Fruit fly (Drosophila melanogaster) whole organism: ENCODE results near the gene Sf3b3.

Source experiments
- CG8478 ChIP-seq: fragments of >200 bp; optimal IDR thresholded peaks from 2 replicates; lab custom pipeline; 2018; ENCODE audit warnings: inconsistent platforms
- Dll ChIP-seq: fragments of >200 bp; optimal IDR thresholded peaks from 2 replicates; lab custom pipeline; 2017
- EcR ChIP-seq, 2 experiments: fragments of >200 bp; optimal IDR thresholded peaks; 2 replicates each; lab custom pipeline; 2017; ENCODE audit warnings: missing biosample characterization in 2 of 2, missing genetic modification characterization in 2 of 2, missing genetic modification reagents in 2 of 2
- pan ChIP-seq: fragments of >200 bp; optimal IDR thresholded peaks from 2 replicates; lab custom pipeline; 2017
- psq ChIP-seq: fragments of >200 bp; optimal IDR thresholded peaks from 2 replicates; lab custom pipeline; 2017
- usp ChIP-seq: fragments of >200 bp; optimal IDR thresholded peaks from 2 replicates; lab custom pipeline; 2017; ENCODE audit warnings: missing biosample characterization, missing genetic modification characterization, mixed read lengths

Gene Sf3b3

DNA sequence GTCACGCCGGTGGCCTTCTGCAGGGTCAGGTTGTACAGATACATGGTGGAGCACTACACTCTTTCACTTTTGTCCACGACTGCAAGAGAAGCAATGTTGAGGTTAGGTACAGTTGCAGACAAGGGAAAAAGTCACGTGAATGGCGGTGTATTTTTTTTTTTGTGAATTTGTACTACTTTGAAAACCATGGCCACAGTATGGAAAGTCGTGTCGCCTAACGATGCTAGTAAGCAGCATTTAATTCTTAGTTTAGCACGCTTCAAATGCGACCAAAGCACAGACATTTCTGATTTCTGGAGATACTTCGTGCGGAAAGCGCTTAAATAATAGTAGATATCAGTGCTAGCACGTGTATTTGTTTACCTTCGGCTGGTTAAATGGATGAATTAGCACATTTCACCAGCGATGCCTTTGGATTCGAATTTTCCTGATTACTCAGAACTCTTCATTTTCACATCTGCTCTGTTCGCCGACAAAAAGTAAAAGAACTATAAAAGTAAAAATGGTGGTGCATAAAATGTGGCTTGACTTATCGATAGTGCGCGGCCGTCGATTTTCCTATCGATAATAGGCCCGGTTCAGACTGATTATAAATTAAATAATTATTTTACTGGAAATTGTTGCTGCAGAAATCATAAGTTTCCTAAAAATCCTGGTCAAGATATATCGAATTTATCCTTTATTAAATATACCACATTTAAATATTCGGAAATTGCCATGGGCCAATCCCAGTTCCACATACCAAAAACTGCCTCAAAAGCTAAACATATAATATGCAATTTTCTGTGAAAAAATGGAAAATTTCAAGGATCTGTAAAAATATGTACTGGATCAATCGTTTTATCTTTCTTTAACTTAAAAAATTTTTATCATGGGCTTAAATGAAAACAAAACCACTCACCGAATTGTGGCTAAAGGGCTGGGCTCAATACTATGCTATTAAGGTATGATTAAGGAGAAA lies at the start of gene Sf3b3:
Gene Sf3b3 (minus strand): TSS at position 489 of the 961 bp plus-strand sequence.
- TF ChIP-seq usp (GFP tag; lab: Kevin White, UChicago) = no peak
- no peak for TF ChIP-seq pan (lab: Kevin White, UChicago)
- TF ChIP-seq CG8478 (lab: Kevin White, UChicago) = no peak
- TF ChIP-seq EcR (GFP tag; optimal IDR thresholded peaks at IDR 0.05; lab: Kevin White, UChicago) = no peak
- no peak for TF ChIP-seq Dll
- TF ChIP-seq psq (lab: Kevin White, UChicago) = no peak

DNA sequence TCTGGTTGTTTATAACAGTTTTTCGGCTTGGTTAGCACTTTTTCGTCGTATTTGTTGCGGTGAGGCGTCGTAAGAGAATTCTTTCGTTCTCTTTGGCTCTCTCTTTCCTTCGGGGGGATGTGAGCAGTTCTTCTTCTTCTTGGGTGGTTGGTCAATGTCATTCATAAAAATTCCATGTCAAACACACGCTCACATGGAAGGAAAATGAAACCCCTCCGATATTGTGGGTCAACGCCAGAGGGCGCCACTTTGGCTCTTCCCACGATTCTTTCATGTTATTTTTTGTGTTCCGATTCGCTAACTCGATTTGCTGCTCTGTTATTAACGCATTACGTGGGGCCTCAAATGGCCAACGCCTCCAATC lies 49.7 kb upstream of the Sf3b3 start:
- TF ChIP-seq usp (GFP tag; lab: Kevin White, UChicago) = no peak
- no peak for TF ChIP-seq psq (lab: Kevin White, UChicago)
- TF ChIP-seq pan (lab: Kevin White, UChicago) = no peak

DNA sequence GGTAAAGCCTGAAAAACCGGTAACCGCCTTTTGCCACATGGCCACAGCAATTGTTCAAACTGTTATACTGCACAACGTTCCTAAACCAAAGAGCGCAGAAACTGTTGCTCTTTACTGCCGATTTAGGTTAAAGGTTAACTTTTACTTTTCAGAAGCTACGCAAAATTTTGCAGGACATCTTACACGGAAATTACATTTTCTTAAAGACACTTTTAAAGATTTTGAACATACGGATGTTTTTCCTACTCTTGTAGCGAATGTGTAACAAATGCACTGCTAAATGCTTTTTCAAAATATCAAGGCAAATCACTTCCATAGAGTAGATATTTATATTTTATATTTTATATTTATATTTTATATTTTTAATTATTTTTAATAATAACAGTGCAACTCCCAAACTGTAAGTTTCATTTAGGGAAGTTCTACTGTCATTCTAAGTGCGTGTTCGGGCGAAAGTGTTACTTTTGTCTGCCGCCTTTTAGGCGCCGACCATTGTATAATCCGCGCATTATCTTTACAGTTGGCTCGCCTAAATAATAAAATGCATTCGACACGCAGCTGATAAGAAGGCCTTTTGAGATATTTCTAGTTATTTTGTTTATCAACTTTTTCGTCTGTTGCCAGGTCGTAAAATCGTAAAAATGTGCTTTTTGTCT lies 49.2 kb upstream of the Sf3b3 start:
- TF ChIP-seq CG8478 (lab: Kevin White, UChicago) (no peak), pan (lab: Kevin White, UChicago) (no peak), psq (lab: Kevin White, UChicago) (no peak), usp (GFP tag; lab: Kevin White, UChicago) (no peak), Dll (no peak), EcR (GFP tag; optimal IDR thresholded peaks at IDR 0.05; lab: Kevin White, UChicago) (no peak)

DNA sequence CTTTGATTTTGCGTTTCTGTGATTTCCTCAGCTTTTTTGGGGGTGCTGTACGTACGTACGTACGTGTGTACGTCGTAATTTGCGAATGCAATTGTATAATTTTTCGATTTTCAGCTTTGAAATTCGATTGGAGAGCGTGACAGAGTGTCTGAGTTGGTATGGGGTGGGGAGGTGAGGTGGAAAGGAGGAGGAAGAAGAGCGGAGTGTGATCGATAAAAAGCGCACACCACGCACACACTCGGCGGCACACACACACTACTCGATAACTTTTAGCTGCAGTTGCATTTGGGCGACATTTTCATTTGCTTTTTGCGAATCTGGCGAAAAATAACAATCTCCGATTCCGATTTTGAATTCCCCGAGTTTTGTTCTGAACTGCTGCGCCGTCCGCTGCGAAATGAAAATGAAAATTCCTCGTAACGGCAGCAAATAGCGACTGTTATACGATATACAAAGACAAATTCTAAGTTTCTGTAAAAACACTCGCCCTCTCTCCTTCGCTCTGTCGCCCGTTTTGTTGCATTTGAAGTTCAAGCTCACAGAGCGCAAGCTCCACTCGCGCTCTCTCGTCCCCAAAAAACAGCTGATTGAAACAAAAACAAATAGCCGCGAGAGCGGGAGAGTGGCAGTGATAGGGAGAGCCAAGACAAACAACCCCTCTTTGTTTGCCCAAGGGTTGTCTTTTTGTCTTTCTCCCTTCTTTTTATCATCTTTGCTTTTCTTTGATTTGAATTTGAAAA lies 48.5 kb upstream of the Sf3b3 start, which contains the start of gene CG13907:
Gene CG13907 (minus strand): TSS at position 518 of the 740 bp plus-strand sequence.
- peak; percentile 78 for TF ChIP-seq Dll
- no peak for TF ChIP-seq usp (GFP tag; lab: Kevin White, UChicago)

DNA sequence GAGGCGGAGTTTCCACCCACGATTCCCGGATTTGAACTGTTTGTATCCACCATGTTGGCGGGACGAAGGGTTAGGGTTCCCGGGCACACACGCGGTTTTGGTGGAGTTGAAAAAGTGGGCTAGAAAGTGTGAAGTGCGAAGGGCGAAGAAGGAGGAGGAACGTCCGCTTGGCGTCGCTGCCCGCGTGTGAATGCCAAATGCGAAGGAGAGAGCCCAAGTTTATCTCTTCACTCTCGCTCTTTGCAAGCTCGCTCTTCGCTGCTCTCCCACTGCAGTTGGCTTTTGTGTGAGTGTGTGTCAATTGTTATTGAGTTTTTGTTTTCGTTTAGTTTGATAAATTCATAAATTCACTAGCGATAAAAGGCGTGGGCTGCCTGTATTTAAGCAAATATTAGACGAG lies 47.7 kb upstream of the Sf3b3 start:
- TF ChIP-seq EcR (GFP tag; optimal IDR thresholded peaks at IDR 0.05; lab: Kevin White, UChicago) = no peak
- TF ChIP-seq psq (lab: Kevin White, UChicago) = no peak
- TF ChIP-seq pan (lab: Kevin White, UChicago) = no peak
- peak; percentile 51 for TF ChIP-seq Dll
- no peak for TF ChIP-seq usp (GFP tag; lab: Kevin White, UChicago)

DNA sequence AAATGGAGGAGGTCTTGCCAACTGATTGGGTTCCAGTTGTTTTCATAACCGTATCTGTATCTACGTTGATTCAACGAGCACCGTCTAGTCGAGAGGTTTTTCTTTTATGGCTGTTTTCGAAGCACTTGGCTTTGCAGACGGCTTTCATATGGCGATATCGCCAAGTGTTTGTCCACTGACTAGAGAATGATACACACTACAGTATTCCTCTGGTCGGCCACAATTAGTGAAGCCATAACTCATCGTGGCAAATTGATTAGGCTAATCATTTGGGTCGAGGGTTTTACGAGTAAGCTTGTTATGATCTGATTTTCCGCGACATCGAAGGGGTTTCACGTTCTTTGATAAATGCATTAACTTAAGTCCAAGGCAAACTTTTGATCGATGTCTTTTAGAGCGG lies 43.5 kb upstream of the Sf3b3 start:
- TF ChIP-seq Dll = no peak

DNA sequence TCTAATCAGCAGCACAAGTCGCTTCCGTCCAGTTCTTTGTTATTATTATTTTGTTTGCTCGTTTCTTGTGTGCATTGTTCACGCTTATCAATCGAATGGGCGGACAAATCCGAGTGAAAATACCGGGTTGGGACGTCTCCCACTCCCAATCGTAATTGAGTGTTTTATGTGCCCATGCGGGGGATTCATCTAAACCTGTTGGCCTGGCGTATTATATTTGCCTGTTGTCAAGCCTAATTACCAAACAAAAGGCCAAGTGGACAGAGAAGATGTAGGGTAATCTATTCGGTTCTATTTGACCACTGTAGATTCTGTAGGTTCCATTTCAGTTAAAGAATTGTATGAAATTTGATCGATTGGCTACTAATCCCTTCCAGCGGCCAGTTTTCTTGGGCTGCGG lies 42.9 kb upstream of the Sf3b3 start:
- TF ChIP-seq pan (lab: Kevin White, UChicago) = no peak
- no peak for TF ChIP-seq usp (GFP tag; lab: Kevin White, UChicago)
- TF ChIP-seq EcR (GFP tag; optimal IDR thresholded peaks at IDR 0.05; lab: Kevin White, UChicago) = no peak
- no peak for TF ChIP-seq psq (lab: Kevin White, UChicago)
- TF ChIP-seq Dll = no peak
- no peak for TF ChIP-seq CG8478 (lab: Kevin White, UChicago)

DNA sequence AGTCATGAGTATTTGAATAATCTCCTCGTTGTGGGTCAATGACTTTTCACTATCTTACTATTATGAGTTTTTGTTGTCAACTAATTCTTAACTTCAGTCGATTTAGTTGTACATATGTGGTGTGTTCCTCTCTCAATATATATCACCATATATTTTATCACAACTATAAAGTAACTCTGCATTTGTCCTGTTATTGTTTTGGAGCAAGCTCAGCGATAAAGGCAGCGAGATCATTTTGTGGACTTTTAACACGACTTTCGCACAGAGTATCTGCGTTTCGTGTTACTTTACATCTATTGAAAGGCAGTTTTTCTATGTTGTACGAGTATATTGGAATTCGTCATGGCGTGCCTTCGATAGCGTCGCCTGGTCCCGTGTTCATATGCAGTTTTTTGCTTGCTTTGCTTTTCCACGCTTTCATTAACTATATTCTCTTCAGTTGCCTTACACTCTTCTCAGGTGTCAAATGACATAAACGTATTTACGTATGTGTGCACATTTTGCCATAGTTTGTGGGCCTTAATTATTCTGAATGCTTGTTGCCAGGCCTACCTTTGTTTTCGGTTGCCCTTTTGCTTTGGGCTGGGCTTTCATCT lies 42.3 kb upstream of the Sf3b3 start:
- TF ChIP-seq CG8478 (lab: Kevin White, UChicago) = no peak
- TF ChIP-seq usp (GFP tag; lab: Kevin White, UChicago) = no peak
- TF ChIP-seq EcR (GFP tag; optimal IDR thresholded peaks at IDR 0.05; lab: Kevin White, UChicago) = no peak
- TF ChIP-seq pan (lab: Kevin White, UChicago) = no peak
- no peak for TF ChIP-seq Dll
- no peak for TF ChIP-seq psq (lab: Kevin White, UChicago)

DNA sequence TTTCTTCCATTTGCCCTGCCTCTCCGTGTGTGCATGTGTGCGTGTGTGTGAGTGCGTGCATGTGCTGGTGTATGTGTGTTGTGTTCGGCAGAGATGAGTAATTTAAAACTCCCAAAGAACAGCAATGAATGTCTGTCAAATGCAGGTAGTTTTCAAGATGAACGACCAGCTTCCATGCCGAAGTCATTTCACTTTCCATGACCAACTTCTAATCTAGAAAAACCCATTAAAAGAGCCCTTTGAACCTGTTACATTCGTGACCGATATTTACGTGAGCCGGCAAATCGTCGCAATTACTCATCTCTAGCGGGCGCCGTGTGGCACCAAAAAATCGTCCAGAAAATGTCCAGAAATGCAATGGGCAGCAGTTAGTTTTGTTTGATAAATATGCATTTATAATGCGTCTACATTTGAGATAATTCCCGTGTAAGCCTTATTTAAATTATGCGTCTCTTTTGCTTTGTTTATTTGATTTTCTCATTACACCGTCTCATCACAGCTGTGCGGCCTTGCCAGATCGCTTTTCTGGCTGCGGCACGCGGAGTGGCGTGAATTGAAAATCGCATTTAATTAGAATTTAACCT lies 39.3 kb upstream of the Sf3b3 start:
- no peak for TF ChIP-seq pan (lab: Kevin White, UChicago)

DNA sequence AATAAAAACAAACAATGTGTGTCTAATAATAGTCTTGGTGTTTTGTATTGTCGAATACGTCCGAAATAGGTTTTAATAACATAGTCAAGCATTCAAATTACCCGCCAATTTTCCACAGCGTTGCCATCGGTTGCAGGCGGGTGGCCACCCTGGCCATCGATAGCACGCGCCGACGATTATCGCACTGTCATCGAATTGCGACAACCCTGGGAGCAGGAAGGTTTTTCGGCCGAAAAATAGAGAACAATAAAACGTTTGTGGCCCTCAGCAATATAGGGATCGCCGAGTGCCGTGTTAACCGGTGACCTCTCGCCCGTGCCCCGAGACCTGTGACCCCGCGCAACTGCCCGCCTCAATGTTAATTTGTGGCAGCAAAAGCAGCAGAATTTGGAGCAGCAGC lies 38.5 kb upstream of the Sf3b3 start, which contains the start of gene Usp10:
Gene Usp10 (plus strand): TSS at position 187 of the 400 bp plus-strand sequence.
- TF ChIP-seq EcR (GFP tag; optimal IDR thresholded peaks at IDR 0.05; lab: Kevin White, UChicago) = no peak
- TF ChIP-seq CG8478 (lab: Kevin White, UChicago) = no peak
- TF ChIP-seq pan (lab: Kevin White, UChicago) = no peak
- no peak for TF ChIP-seq Dll
- no peak for TF ChIP-seq psq (lab: Kevin White, UChicago)
- no peak for TF ChIP-seq usp (GFP tag; lab: Kevin White, UChicago)

DNA sequence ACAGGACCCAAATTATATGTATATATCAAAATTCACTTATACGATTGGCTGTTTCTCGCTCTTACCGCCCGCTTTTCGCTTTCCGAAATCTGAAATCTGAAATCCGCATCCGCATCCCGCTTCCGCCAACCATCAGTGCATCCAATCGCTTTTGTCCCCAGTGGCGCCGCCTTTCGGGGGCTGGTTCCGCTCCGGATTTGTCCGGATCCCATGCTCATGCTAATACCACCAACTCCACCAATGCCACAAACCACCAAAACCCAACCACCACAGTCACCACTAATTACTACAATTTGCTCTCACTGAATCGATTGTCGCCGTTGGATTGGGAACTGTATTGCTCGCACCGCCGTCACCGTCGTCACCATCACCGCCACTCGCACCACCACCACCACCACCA lies 35.6 kb upstream of the Sf3b3 start:
- TF ChIP-seq usp (GFP tag; lab: Kevin White, UChicago) (no peak), Dll (no peak), CG8478 (lab: Kevin White, UChicago) (no peak), EcR (GFP tag; optimal IDR thresholded peaks at IDR 0.05; lab: Kevin White, UChicago) (no peak)
